Worm (Caenorhabditis elegans) whole organism, mixed stage, embryonic: Measurements from ENCODE around the gene clc-11.

Source experiments
- bed-3 ChIP-seq: fragments of 200-800 bp; sonication (Bioruptor generic); optimal IDR thresholded peaks from 3 replicates; lab custom pipeline; 2018; ENCODE audit warnings: mild to moderate bottlenecking, missing genetic modification characterization, moderate library complexity, missing compliant biosample characterization
- blmp-1 ChIP-seq: fragments of 150-350 bp; optimal IDR thresholded peaks from 2 replicates; lab custom pipeline; 2014; ENCODE audit warnings: missing biosample characterization, missing genetic modification characterization
- ceh-83 ChIP-seq: fragments of 200-800 bp; sonication (Bioruptor generic); optimal IDR thresholded peaks from 2 replicates; lab custom pipeline; 2018; ENCODE audit warnings: mild to moderate bottlenecking, missing genetic modification characterization, missing compliant biosample characterization
- cnd-1 ChIP-seq: fragments of 200-800 bp; sonication (Bioruptor generic); optimal IDR thresholded peaks from 2 replicates; lab custom pipeline; 2018; ENCODE audit warnings: mild to moderate bottlenecking, missing genetic modification characterization, missing compliant biosample characterization
- ham-2 ChIP-seq: fragments of 200-800 bp; sonication (Bioruptor generic); optimal IDR thresholded peaks from 2 replicates; lab custom pipeline; 2018; ENCODE audit warnings: mild to moderate bottlenecking, missing genetic modification characterization, missing compliant biosample characterization
- hlh-1 ChIP-seq: fragments of 150-350 bp; optimal IDR thresholded peaks from 2 replicates; lab custom pipeline; 2014; ENCODE audit warnings: missing biosample characterization, missing genetic modification reagents, missing genetic modification characterization
- lsy-2 ChIP-seq: fragments of 150-350 bp; optimal IDR thresholded peaks from 2 replicates; lab custom pipeline; 2014; ENCODE audit warnings: missing biosample characterization, missing genetic modification characterization
- mep-1 ChIP-seq: fragments of 150-350 bp; optimal IDR thresholded peaks from 2 replicates; lab custom pipeline; 2017; ENCODE audit warnings: missing biosample characterization, missing genetic modification reagents, missing genetic modification characterization, inconsistent platforms
- nhr-12 ChIP-seq: fragments of 150-350 bp; optimal IDR thresholded peaks from 2 replicates; lab custom pipeline; 2014; ENCODE audit warnings: missing biosample characterization, missing genetic modification characterization
- nhr-28 ChIP-seq: fragments of 150-350 bp; optimal IDR thresholded peaks from 2 replicates; lab custom pipeline; 2014; ENCODE audit warnings: missing biosample characterization, missing genetic modification characterization
- pha-4 ChIP-seq: fragments of 150-350 bp; optimal IDR thresholded peaks from 2 replicates; lab custom pipeline; 2018; ENCODE audit warnings: missing biosample characterization, missing genetic modification reagents, missing genetic modification characterization
- snpc-4 ChIP-seq: fragments of 150-350 bp; optimal IDR thresholded peaks from 2 replicates; lab custom pipeline; 2014; ENCODE audit warnings: missing biosample characterization, missing genetic modification characterization
- unc-39 ChIP-seq: fragments of 150-350 bp; optimal IDR thresholded peaks from 2 replicates; lab custom pipeline; 2014; ENCODE audit warnings: missing biosample characterization, missing genetic modification characterization
- unc-62 ChIP-seq: fragments of 150-350 bp; optimal IDR thresholded peaks from 2 replicates; lab custom pipeline; 2014; ENCODE audit warnings: missing biosample characterization, missing genetic modification reagents, missing genetic modification characterization

- TF ChIP-seq snpc-4: no peak
- TF ChIP-seq ham-2 (GFP tag; lab: Kevin White, UChicago): no peak
- TF ChIP-seq unc-62 (GFP tag; lab: Kevin White, UChicago): no peak
- no peak for TF ChIP-seq pha-4 (tag; lab: Kevin White, UChicago)
- TF ChIP-seq mep-1: no peak
- no peak for TF ChIP-seq blmp-1 (tag; lab: Kevin White, UChicago)
- no peak for TF ChIP-seq bed-3 (GFP tag; lab: Kevin White, UChicago)
- no peak for TF ChIP-seq lsy-2
- no peak for TF ChIP-seq nhr-28 (tag; lab: Kevin White, UChicago)
- TF ChIP-seq cnd-1 (tag; lab: Kevin White, UChicago): no peak
- no peak for TF ChIP-seq unc-39 (tag; lab: Kevin White, UChicago)
- TF ChIP-seq hlh-1 (tag; lab: Kevin White, UChicago): no peak
- no peak for TF ChIP-seq nhr-12 (tag; lab: Kevin White, UChicago)
- TF ChIP-seq ceh-83 (GFP tag; lab: Kevin White, UChicago): no peak
Measured at ce11 chrV:16100103-16100730, 39.2 kb downstream of the clc-11 start, which contains the start of gene cth-1.
